Fruit fly (Drosophila melanogaster): Measurements from ENCODE around the gene Mst87F.

The Mst87F gene

dm6 chr3R:13820483-13820882 is 7.3 kb downstream of the Mst87F start:
- TF ChIP-seq CG12768 (GFP tag; optimal IDR thresholded peaks at IDR 0.05), result no peak
- no peak for TF ChIP-seq ovo (GFP tag; optimal IDR thresholded peaks at IDR 0.05)
- TF ChIP-seq CG33017 (tag; optimal IDR thresholded peaks at IDR 0.05), result no peak
- no peak for TF ChIP-seq toe (GFP tag; optimal IDR thresholded peaks at IDR 0.05)
- TF ChIP-seq tj (GFP tag; optimal IDR thresholded peaks at IDR 0.05), result no peak
- TF ChIP-seq CG7101 (tag; optimal IDR thresholded peaks at IDR 0.05), result no peak
- no peak for TF ChIP-seq CG11617 (GFP tag; optimal IDR thresholded peaks at IDR 0.05)
- TF ChIP-seq Clk (GFP tag; optimal IDR thresholded peaks at IDR 0.05), result no peak
- TF ChIP-seq pad (GFP tag; optimal IDR thresholded peaks at IDR 0.05), result no peak
- TF ChIP-seq Mnt (GFP tag; optimal IDR thresholded peaks at IDR 0.05), result no peak
- no peak for TF ChIP-seq CG1620 (GFP tag; optimal IDR thresholded peaks at IDR 0.05)
- no peak for TF ChIP-seq cnc (optimal IDR thresholded peaks at IDR 0.05)
- no peak for TF ChIP-seq bab1 (GFP tag; optimal IDR thresholded peaks at IDR 0.05)
- TF ChIP-seq cic (GFP tag; optimal IDR thresholded peaks at IDR 0.05), result no peak
- no peak for TF ChIP-seq Hr96 (GFP tag; optimal IDR thresholded peaks at IDR 0.05)
- TF ChIP-seq Crg-1 (GFP tag; optimal IDR thresholded peaks at IDR 0.05), result no peak

dm6 chr3R:13819037-13819436 is 8.8 kb downstream of the Mst87F start:
- TF ChIP-seq Mnt (GFP tag; optimal IDR thresholded peaks at IDR 0.05) (peak; percentile 57), kay (GFP tag; ENCODE audit: borderline replicate concordance) (no peak), Clk (GFP tag; optimal IDR thresholded peaks at IDR 0.05) (peak; percentile 3), toe (GFP tag; optimal IDR thresholded peaks at IDR 0.05) (peak; percentile 42), ovo (GFP tag; optimal IDR thresholded peaks at IDR 0.05) (peak; percentile 13), cic (GFP tag; optimal IDR thresholded peaks at IDR 0.05) (peak; percentile 14), tj (GFP tag; optimal IDR thresholded peaks at IDR 0.05) (no peak), CG12768 (GFP tag; optimal IDR thresholded peaks at IDR 0.05) (peak; percentile 22), CG5204 (GFP tag; optimal IDR thresholded peaks at IDR 0.05) (peak; percentile 40), CG7101 (tag; optimal IDR thresholded peaks at IDR 0.05) (peak; percentile 30), CG7045 (GFP tag; optimal IDR thresholded peaks at IDR 0.05) (peak; percentile 42), CG1620 (GFP tag; optimal IDR thresholded peaks at IDR 0.05) (peak; percentile 30), Crg-1 (GFP tag; optimal IDR thresholded peaks at IDR 0.05) (peak; percentile 17), cnc (optimal IDR thresholded peaks at IDR 0.05) (no peak), Hr96 (GFP tag; optimal IDR thresholded peaks at IDR 0.05) (peak; percentile 2), pad (GFP tag; optimal IDR thresholded peaks at IDR 0.05) (peak; percentile 18), CG11617 (GFP tag; optimal IDR thresholded peaks at IDR 0.05) (peak; percentile 48), CG33017 (tag; optimal IDR thresholded peaks at IDR 0.05) (peak; percentile 7), bab1 (GFP tag; optimal IDR thresholded peaks at IDR 0.05) (no peak), CG14711 (tag; optimal IDR thresholded peaks at IDR 0.05) (no peak)

DNA sequence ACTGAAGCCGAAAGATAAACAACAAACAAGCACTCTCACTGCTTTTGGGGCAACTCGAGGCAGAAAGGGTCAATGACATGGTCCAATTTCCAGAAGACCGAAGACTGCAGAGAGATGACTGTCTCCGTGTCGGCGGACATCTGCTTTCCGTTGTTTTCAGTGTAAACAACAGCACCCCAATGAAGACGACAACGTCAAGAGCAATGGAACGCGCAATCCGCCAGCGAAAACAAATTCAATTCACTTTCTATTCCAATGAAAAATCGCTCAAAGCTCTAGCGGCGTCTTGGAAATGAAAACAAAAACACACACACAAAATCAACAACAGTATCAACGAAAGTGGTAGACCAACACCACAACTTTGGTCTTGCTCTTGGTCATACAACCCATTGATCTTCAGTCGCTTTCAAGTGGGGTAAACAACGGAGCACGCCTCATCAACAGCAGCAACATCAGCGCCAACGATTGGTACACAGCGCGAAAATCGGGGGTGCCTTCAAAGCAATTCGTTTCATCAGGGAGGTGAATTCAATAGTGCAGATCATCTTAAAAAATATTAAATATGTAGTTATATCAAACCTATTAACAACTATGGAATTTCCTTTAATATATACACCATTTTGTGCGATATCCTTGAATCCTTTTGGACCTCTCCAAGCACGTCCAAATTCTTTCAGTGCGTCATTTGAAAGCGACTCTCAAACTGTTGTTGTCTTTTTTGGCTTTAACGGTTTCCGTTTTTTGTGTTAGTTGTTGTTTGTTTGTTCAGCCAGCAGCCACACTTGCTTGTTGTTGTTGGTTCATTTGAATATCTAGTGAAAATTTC is 10.1 kb downstream of the Mst87F start:
- TF ChIP-seq Hr96 (GFP tag; optimal IDR thresholded peaks at IDR 0.05) (no peak), CG7045 (GFP tag; optimal IDR thresholded peaks at IDR 0.05) (no peak), CG7101 (tag; optimal IDR thresholded peaks at IDR 0.05) (no peak), CG1620 (GFP tag; optimal IDR thresholded peaks at IDR 0.05) (no peak), Crg-1 (GFP tag; optimal IDR thresholded peaks at IDR 0.05) (no peak), CG5204 (GFP tag; optimal IDR thresholded peaks at IDR 0.05) (no peak), CG11617 (GFP tag; optimal IDR thresholded peaks at IDR 0.05) (no peak), bab1 (GFP tag; optimal IDR thresholded peaks at IDR 0.05) (no peak), CG14711 (tag; optimal IDR thresholded peaks at IDR 0.05) (no peak), kay (GFP tag; ENCODE audit: borderline replicate concordance) (no peak), Clk (GFP tag; optimal IDR thresholded peaks at IDR 0.05) (no peak), cnc (optimal IDR thresholded peaks at IDR 0.05) (no peak), pad (GFP tag; optimal IDR thresholded peaks at IDR 0.05) (no peak), CG12768 (GFP tag; optimal IDR thresholded peaks at IDR 0.05) (no peak), toe (GFP tag; optimal IDR thresholded peaks at IDR 0.05) (no peak)

DNA sequence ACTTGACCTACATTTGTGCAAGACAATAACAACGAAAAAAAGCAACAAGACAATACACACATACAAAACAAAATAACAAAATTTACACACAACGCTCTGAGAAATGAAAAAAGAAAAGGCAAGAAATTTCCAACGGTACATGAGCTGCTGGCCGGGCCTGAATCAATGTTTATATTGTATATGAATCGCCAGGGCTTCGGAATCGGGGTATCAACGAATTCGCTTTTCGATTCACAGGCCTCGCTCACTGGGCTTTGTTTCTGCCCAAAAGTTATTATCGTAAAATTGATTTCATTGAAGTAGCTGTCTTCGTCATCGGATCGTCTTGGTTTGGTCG is 11.5 kb downstream of the Mst87F start:
- TF ChIP-seq ovo (GFP tag; optimal IDR thresholded peaks at IDR 0.05), result no peak
- no peak for TF ChIP-seq pad (GFP tag; optimal IDR thresholded peaks at IDR 0.05)
- no peak for TF ChIP-seq CG1620 (GFP tag; optimal IDR thresholded peaks at IDR 0.05)
- no peak for TF ChIP-seq Clk (GFP tag; optimal IDR thresholded peaks at IDR 0.05)
- no peak for TF ChIP-seq CG5204 (GFP tag; optimal IDR thresholded peaks at IDR 0.05)
- peak; percentile 6 for TF ChIP-seq tj (GFP tag; optimal IDR thresholded peaks at IDR 0.05)
- no peak for TF ChIP-seq CG33017 (tag; optimal IDR thresholded peaks at IDR 0.05)
- TF ChIP-seq Hr96 (GFP tag; optimal IDR thresholded peaks at IDR 0.05), result no peak

DNA sequence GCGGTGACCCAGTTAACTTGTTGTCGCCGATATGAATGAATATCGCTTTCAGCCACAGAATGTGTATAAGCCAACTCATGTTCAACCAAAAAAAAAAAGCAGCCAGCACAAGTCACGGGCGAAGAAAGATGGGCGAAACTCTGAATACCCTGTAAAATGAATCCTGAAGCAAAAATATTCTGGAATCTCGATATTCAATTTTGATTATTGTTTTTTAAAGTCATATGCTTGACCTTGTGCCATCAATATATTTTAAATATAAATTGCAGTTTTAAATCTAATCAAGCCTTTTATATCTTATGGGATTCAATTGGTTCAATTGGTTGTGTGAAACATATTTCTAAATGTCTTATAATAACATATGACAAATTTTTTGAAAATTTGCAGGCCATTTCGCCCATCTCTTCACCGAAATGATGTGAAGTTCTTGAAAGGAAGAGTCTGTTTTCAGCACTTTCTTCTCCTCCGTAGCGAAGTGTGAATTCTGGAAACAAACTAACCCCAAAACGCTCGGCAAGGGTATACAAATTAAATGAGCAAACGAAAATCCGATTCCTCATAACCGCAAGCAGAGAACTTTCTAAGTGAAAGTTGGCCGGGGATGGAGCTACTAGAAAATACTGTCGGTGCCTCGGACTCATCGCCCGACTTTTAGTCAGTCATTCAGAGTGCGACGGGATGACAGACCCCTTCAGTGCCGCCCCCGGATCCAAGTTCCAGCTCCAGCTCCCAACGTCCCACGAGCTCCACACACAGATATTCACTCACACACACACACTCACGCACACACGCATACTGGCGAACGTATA is 12.0 kb downstream of the Mst87F start:
- TF ChIP-seq CG11617 (GFP tag; optimal IDR thresholded peaks at IDR 0.05), result no peak
- TF ChIP-seq kay (GFP tag; ENCODE audit: borderline replicate concordance), result peak; percentile 58

DNA sequence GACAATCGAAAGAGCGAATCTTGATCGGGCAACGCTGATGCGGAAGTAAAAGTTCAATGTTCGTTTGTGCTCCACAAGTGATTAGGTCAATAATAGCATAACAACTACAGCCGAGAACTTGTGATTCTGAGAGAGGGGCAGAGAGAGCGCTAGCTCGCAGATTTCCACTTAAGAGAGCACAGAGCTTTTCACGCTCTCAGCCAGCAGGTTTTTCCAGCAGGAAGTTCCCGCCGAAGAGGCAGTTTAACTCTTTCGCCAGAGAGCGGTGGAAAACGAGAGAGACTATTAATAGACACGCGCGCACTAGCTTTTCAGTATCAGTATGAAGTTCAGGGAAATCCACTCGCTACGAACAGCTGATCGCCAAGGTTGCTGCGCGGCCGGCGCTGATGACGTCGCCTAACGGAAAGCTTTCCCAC is 12.8 kb downstream of the Mst87F start:
- peak; percentile 41 for TF ChIP-seq kay (GFP tag; ENCODE audit: borderline replicate concordance)
- TF ChIP-seq bab1 (GFP tag; optimal IDR thresholded peaks at IDR 0.05), result no peak
- no peak for TF ChIP-seq Mnt (GFP tag; optimal IDR thresholded peaks at IDR 0.05)
- no peak for TF ChIP-seq tj (GFP tag; optimal IDR thresholded peaks at IDR 0.05)
- no peak for TF ChIP-seq CG7045 (GFP tag; optimal IDR thresholded peaks at IDR 0.05)
- no peak for TF ChIP-seq Hr96 (GFP tag; optimal IDR thresholded peaks at IDR 0.05)
- TF ChIP-seq ovo (GFP tag; optimal IDR thresholded peaks at IDR 0.05), result no peak
- no peak for TF ChIP-seq cnc (optimal IDR thresholded peaks at IDR 0.05)
- TF ChIP-seq CG33017 (tag; optimal IDR thresholded peaks at IDR 0.05), result peak; percentile 1
- TF ChIP-seq CG14711 (tag; optimal IDR thresholded peaks at IDR 0.05), result no peak
- no peak for TF ChIP-seq CG1620 (GFP tag; optimal IDR thresholded peaks at IDR 0.05)
- TF ChIP-seq CG11617 (GFP tag; optimal IDR thresholded peaks at IDR 0.05), result no peak
- TF ChIP-seq toe (GFP tag; optimal IDR thresholded peaks at IDR 0.05), result no peak
- no peak for TF ChIP-seq CG12768 (GFP tag; optimal IDR thresholded peaks at IDR 0.05)
- no peak for TF ChIP-seq pad (GFP tag; optimal IDR thresholded peaks at IDR 0.05)
- TF ChIP-seq CG7101 (tag; optimal IDR thresholded peaks at IDR 0.05), result no peak
